Worm (Caenorhabditis elegans): ENCODE results near the gene srh-208.
"Not testable (repeated sequence)": the region's sequence is repeated elsewhere in the genome, so short reads cannot be mapped to it uniquely, and the experiment has no call there.

srh-208 gene

DNA sequence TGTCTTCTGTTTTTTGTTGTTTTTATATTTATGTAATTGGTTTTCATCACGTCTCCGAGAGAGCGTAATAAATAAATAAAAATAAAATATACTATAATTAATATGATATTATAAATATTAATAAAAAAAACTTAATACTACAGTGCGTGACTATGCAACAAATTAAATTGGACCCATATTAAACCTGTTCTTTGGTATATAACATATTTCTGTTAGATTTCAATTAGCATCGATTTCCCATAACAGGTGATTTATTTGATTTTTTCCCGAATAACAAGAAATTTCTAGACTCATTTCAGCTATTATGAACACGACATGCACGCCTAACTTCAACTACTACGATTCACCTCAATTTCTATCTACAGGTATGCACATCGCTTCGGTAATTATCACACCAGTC lies at the start of gene srh-208:
TSS of gene srh-208 (plus strand) at position 301 of the 400 bp plus-strand sequence.
- not testable (repeated sequence) for TF ChIP-seq ztf-23 (GFP tag; IDR thresholded peaks at IDR 0.05); flt-1 (GFP tag; IDR thresholded peaks at IDR 0.05); klf-2 (GFP tag; conservative IDR thresholded peaks at IDR 0.05)

DNA sequence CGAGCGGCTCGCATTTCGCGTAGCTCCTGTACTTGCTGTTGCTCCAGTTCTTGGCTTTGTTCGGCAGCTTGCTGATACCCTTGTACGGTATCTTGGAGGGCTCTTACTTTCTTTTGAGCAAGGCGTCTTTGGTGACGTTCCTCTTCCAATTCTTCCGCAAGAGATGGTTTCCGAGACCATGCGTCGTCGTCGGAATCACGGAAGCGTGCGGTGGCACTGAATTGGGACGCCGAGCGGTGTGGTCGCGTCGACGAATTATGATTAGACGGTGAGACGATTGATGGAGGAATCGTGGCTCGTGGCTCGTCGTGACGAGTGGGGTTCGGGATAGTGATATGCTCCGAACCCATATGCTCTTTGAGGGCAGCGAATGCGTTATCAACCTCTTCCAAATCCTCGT lies 40.8 kb upstream of the srh-208 start:
- TF ChIP-seq cog-1 (tag; optimal IDR thresholded peaks at IDR 0.05): no peak
- TF ChIP-seq med-1 (GFP tag; optimal IDR thresholded peaks at IDR 0.05; ENCODE audit: insufficient read depth): no peak
- no peak for TF ChIP-seq tab-1 (GFP tag; IDR thresholded peaks at IDR 0.05)
- no peak for TF ChIP-seq ref-1 (GFP tag; conservative IDR thresholded peaks at IDR 0.05)
- TF ChIP-seq T22C8.4 (GFP tag; IDR thresholded peaks at IDR 0.05): no peak
- TF ChIP-seq ztf-23 (GFP tag; IDR thresholded peaks at IDR 0.05): no peak

DNA sequence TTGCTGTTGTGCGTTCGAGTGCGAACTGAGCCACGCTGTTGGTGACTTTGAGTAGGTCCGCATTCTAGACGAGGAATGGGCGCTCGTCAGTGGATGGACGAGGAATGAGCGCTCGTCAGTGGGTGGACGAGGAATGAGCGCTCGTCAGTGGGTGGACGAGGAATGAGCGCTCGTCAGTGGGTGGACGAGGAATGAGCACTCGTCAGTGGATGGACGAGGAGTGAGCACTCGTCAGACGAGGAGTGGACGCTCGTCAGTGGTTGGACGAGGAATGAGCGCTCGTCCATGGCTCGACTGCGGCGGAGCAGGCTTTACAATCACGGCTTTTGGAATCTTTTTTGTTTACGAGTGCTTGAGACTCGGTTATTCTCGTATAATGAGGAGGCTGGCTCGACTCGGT lies 38.7 kb upstream of the srh-208 start:
- TF ChIP-seq klf-2 (GFP tag; conservative IDR thresholded peaks at IDR 0.05) (no peak), med-1 (GFP tag; optimal IDR thresholded peaks at IDR 0.05; ENCODE audit: insufficient read depth) (no peak), ztf-23 (GFP tag; IDR thresholded peaks at IDR 0.05) (no peak), tab-1 (GFP tag; IDR thresholded peaks at IDR 0.05) (no peak), ztf-29 (GFP tag; IDR thresholded peaks at IDR 0.05) (no peak), T22C8.4 (GFP tag; IDR thresholded peaks at IDR 0.05) (no peak), ref-1 (GFP tag; conservative IDR thresholded peaks at IDR 0.05) (no peak), flt-1 (GFP tag; IDR thresholded peaks at IDR 0.05) (no peak), cog-1 (tag; optimal IDR thresholded peaks at IDR 0.05) (no peak)

DNA sequence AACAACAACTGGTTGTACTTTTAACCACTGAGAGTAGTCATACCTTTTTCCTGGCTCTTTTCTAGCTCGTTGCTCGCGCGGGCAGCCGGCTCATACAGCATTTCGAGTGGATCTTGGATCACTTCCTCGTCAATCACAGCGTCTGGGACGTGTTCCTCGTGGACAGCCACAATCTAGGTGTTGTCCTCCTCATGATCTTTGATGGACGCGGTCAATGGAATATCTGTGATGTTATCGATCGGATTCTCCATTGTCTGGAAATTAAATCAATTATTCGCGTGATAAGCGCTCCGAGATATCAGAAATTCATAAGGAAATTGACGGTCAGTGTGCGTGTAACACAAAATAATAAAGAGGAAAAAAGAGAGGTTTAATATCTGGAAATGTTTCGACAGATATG lies 37.3 kb upstream of the srh-208 start, which contains the start of gene F21D9.8:
TSS of gene F21D9.8 (minus strand) at position 101 of the 400 bp plus-strand sequence.
- TF ChIP-seq ztf-23 (GFP tag; IDR thresholded peaks at IDR 0.05) (no peak), ref-1 (GFP tag; conservative IDR thresholded peaks at IDR 0.05) (no peak), med-1 (GFP tag; optimal IDR thresholded peaks at IDR 0.05; ENCODE audit: insufficient read depth) (no peak), tab-1 (GFP tag; IDR thresholded peaks at IDR 0.05) (no peak), klf-2 (GFP tag; conservative IDR thresholded peaks at IDR 0.05) (no peak), cog-1 (tag; optimal IDR thresholded peaks at IDR 0.05) (no peak), ztf-29 (GFP tag; IDR thresholded peaks at IDR 0.05) (no peak), T22C8.4 (GFP tag; IDR thresholded peaks at IDR 0.05) (no peak), flt-1 (GFP tag; IDR thresholded peaks at IDR 0.05) (no peak)

DNA sequence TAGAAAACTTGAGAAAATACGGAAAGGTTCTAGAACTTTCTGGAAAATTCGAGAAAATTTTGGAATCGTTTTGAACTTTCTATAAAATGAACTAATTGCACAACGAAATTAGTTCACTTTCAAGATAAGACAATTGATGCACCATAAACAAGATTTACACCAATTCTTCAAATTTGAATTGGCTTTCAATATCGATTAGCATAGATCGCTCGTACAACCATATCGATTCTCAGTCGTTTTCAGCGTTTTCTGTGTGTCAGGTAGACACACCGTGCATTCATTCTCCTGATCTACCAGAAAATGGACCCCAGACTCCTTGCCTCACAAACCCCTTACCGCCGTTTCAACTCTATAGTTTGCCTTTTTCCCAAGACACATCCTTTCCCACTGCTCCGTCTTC lies 34.8 kb upstream of the srh-208 start, which contains the start of gene fbxb-117:
TSS of gene fbxb-117 (plus strand) at position 301 of the 400 bp plus-strand sequence.
- TF ChIP-seq cog-1 (tag; optimal IDR thresholded peaks at IDR 0.05): no peak
- TF ChIP-seq ztf-23 (GFP tag; IDR thresholded peaks at IDR 0.05): no peak

DNA sequence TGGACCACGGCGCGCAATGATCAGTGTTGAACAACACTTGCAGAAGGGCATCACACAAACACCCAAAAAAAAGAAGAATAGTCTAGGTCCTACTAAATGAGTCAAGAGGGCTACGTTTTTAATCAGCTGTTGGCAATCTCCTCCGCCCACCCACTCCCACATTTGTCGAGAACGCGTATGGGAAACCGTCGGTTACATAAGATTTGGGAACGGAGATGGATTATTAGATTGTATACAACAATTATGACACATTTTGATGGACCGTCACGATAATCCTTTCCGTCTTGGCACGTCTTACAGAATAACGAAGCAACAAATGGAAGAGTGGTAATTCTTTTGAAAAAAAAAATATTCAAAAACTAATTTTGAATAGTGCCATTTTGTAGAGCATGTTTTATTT lies 31.2 kb upstream of the srh-208 start:
- no peak for TF ChIP-seq cog-1 (tag; optimal IDR thresholded peaks at IDR 0.05)
- TF ChIP-seq ztf-23 (GFP tag; IDR thresholded peaks at IDR 0.05): no peak
- TF ChIP-seq ztf-29 (GFP tag; IDR thresholded peaks at IDR 0.05): no peak
- no peak for TF ChIP-seq ref-1 (GFP tag; conservative IDR thresholded peaks at IDR 0.05)
- no peak for TF ChIP-seq tab-1 (GFP tag; IDR thresholded peaks at IDR 0.05)
- TF ChIP-seq klf-2 (GFP tag; conservative IDR thresholded peaks at IDR 0.05): no peak
- no peak for TF ChIP-seq med-1 (GFP tag; optimal IDR thresholded peaks at IDR 0.05; ENCODE audit: insufficient read depth)
- no peak for TF ChIP-seq T22C8.4 (GFP tag; IDR thresholded peaks at IDR 0.05)
- TF ChIP-seq flt-1 (GFP tag; IDR thresholded peaks at IDR 0.05): no peak

DNA sequence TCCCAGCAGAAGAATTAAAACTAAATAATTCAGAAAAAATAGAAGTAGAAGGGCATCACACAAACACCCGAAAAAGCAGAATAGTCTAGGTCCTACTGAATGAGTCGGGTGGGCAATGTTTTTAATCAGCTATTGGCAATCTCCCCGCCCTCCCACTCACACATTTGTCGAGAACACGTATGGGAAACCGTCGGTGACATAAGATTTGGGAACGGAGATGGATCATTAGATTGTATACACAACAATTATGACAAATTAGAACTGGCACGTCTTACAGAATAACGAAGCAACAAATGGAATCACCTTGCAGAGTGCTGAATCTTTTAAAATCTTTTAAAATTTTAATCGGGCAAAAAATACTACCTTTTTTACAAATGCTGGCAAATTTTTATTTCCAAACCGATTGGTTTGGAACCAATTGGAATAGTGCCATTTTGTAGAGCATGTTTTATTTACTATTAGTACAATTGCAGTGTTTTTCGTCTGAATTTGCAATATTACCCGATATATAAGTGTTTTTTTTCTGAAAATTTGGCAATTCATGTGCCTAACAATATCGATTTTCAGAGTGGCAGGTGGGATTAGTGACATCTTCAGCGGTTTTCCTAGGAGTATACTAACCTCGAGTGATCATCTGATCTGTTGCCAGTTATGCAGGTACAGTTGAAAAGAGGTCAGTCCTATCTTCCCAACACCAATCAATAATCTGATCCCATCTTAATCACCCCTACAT lies 28.9 kb upstream of the srh-208 start, which contains the start of the genes F55C9.3 and fbxb-57:
TSS of gene F55C9.3 (minus strand) at position 101 of the 733 bp plus-strand sequence.
TSS of gene fbxb-57 (plus strand) at position 683 of the 733 bp plus-strand sequence.
- no peak for TF ChIP-seq klf-2 (GFP tag; conservative IDR thresholded peaks at IDR 0.05)
- TF ChIP-seq cog-1 (tag; optimal IDR thresholded peaks at IDR 0.05): no peak
- no peak for TF ChIP-seq ref-1 (GFP tag; conservative IDR thresholded peaks at IDR 0.05)
- TF ChIP-seq T22C8.4 (GFP tag; IDR thresholded peaks at IDR 0.05): no peak
- no peak for TF ChIP-seq tab-1 (GFP tag; IDR thresholded peaks at IDR 0.05)
- no peak for TF ChIP-seq ztf-29 (GFP tag; IDR thresholded peaks at IDR 0.05)
- no peak for TF ChIP-seq ztf-23 (GFP tag; IDR thresholded peaks at IDR 0.05)
- TF ChIP-seq flt-1 (GFP tag; IDR thresholded peaks at IDR 0.05): no peak
- no peak for TF ChIP-seq med-1 (GFP tag; optimal IDR thresholded peaks at IDR 0.05; ENCODE audit: insufficient read depth)

DNA sequence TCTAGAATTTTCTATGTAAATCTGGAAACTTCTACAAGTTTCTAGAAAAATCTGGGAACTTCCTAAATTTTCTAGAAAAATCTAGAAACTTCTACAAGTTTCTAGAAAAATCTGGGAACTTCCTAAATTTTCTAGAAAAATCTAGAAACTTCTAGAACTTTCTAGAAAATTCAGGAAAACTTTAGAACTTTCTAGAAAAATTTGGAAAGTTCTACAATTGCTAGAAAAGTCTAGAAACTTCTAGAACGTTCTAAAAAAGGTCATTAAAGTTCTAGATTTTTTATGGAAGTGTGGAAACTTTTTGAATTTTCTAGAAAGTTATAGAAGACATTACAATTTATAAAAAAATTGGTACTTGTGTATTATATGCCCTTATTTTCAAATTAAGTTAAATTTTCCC lies 24.1 kb upstream of the srh-208 start, which contains the start of gene F55C9.5:
TSS of gene F55C9.5 (minus strand) at position 101 of the 400 bp plus-strand sequence.
- no peak for TF ChIP-seq cog-1 (tag; optimal IDR thresholded peaks at IDR 0.05)

DNA sequence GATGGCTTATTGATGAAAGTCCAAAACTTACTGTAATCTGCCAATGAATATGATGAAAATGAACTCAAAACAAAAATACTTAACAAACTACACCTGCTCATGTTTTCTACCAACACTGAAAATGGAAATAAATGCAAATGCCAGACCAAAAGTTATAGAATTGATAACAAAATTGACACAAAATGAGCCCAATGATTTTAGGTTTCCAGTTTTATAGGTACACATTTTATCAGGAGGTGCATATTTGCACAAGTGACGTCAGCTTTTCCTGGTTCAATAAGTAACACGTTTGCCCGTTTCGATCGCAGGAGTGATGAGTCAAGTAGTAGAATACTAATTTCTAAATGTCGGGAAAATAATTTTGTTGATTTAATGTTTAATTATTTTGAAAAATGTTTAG lies 20.4 kb upstream of the srh-208 start, which contains the start of gene F55C9.6:
TSS of gene F55C9.6 (minus strand) at position 101 of the 400 bp plus-strand sequence.
- no peak for TF ChIP-seq tab-1 (GFP tag; IDR thresholded peaks at IDR 0.05)
- TF ChIP-seq cog-1 (tag; optimal IDR thresholded peaks at IDR 0.05): no peak
- TF ChIP-seq ref-1 (GFP tag; conservative IDR thresholded peaks at IDR 0.05): no peak
- no peak for TF ChIP-seq T22C8.4 (GFP tag; IDR thresholded peaks at IDR 0.05)
- no peak for TF ChIP-seq med-1 (GFP tag; optimal IDR thresholded peaks at IDR 0.05; ENCODE audit: insufficient read depth)
- TF ChIP-seq klf-2 (GFP tag; conservative IDR thresholded peaks at IDR 0.05): no peak
- TF ChIP-seq ztf-29 (GFP tag; IDR thresholded peaks at IDR 0.05): no peak
- TF ChIP-seq flt-1 (GFP tag; IDR thresholded peaks at IDR 0.05): no peak

DNA sequence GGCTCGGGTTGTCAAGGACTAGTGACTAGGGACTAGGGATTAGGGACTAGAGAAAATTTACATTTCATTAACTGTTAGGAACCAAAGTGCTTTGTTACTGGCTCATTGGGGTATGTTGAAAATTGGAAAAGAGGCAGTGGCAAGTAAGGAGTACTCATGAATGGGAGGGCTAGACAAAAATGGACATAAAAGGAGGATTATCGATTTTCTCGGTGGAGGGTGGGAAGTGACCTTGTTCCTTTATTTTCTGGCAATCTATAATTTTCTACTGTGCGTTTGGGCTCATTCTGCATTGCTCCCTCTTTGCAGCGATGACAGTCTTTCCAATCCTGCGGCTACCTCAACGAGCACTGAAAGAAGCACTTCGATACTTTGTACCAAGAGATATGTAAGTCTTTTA lies 19.6 kb upstream of the srh-208 start, which contains the start of gene fbxb-60:
TSS of gene fbxb-60 (plus strand) at position 301 of the 400 bp plus-strand sequence.
- TF ChIP-seq flt-1 (GFP tag; IDR thresholded peaks at IDR 0.05) (no peak), ref-1 (GFP tag; conservative IDR thresholded peaks at IDR 0.05) (no peak), T22C8.4 (GFP tag; IDR thresholded peaks at IDR 0.05) (peak; percentile 53; the same call in 1 of the 2 replicates)
